Worm (Caenorhabditis elegans): ENCODE measurements around the gene F14H3.12.
A peak's percentile ranks its signal among the peaks of the same experiment; 100 is the strongest.

The F14H3.12 gene

DNA sequence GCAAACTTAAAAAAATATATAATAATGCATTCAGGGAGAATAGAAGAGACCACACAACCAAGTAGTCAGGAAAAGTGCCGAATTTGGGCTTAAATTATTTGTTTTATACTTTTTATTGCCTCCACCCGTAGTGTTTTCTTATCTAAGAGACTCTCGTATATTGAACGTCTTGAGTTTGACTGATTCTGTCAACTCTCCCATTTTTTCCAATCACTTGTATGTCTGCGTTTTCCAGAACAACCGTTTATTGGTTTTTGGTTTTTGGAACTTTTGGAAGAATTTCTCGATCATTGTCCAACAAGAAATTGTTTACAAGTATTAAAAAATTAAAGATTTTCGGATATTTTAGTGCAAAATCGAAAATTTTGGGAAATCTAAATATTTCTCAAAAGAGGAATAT is 31.4 kb downstream of the F14H3.12 start:
- no peak for TF ChIP-seq tbx-37 (GFP tag; conservative IDR thresholded peaks at IDR 0.05)
- TF ChIP-seq ceh-13 (GFP tag; optimal IDR thresholded peaks at IDR 0.05), result no peak
- TF ChIP-seq ama-1 (optimal IDR thresholded peaks at IDR 0.05), result no peak
- no peak for TF ChIP-seq F13C5.2 (tag; optimal IDR thresholded peaks at IDR 0.05)

DNA sequence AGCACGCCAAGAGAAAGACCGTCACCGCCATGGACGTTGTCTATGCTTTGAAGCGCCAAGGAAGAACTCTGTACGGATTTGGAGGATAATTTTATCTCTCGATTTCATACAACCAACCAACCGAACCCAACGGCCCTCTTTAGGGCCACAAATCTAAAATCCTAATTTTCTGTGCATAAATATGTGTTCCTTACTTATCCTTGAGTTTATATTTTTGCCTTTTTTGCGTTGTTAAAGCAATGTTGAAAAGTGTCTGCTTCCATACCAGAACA is 32.4 kb downstream of the F14H3.12 start:
- TF ChIP-seq hmbx-1 (tag; optimal IDR thresholded peaks at IDR 0.05) (no peak), F13C5.2 (tag; optimal IDR thresholded peaks at IDR 0.05) (no peak), ceh-36 (tag; optimal IDR thresholded peaks at IDR 0.05) (peak; percentile 3), aly-1 (tag; optimal IDR thresholded peaks at IDR 0.05) (peak; percentile 81), B0310.2 (tag; optimal IDR thresholded peaks at IDR 0.05) (peak; percentile 32), tbx-11 (GFP tag; IDR thresholded peaks at IDR 0.05) (0 out of 2 replicates have a peak, but pooled peaks have one; percentile 1), hnd-1 (tag; optimal IDR thresholded peaks at IDR 0.05) (no peak), ama-1 (optimal IDR thresholded peaks at IDR 0.05) (peak; percentile 83), flt-1 (GFP tag; IDR thresholded peaks at IDR 0.05) (no peak)

DNA sequence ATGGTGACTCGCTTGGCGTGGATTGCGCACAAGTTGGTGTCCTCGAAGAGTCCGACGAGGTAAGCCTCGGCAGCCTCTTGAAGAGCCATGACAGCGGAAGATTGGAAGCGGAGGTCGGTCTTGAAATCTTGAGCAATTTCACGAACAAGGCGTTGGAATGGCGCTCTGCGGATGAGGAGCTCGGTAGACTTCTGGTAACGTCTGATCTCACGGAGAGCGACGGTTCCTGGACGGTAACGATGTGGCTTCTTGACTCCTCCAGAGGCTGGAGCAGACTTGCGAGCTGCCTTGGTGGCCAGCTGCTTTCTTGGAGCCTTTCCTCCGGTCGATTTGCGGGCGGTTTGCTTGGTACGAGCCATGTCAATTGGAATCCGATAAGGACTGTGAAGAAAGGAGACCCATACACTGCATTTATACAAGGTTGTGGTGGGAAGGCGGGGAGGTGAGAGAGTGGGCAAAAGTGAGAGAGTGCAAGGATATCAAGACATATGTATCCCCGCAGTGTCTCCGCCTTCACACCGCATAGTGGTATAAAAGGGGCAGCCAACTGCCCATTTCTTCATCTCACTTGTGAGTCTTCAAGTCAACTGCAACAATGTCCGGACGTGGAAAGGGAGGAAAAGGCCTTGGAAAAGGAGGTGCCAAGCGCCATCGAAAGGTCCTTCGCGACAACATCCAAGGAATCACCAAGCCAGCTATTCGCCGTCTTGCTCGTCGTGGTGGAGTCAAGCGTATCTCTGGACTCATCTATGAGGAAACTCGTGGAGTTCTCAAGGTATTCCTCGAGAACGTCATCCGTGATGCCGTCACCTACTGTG is 33.0 kb downstream of the F14H3.12 start, which contains the start of the genes his-2 and his-1:
his-2 (minus strand) TSS at position 359 of the 818 bp plus-strand sequence.
his-1 (plus strand) TSS at position 596 of the 818 bp plus-strand sequence.
- TF ChIP-seq tbx-11 (GFP tag; IDR thresholded peaks at IDR 0.05) (peak; percentile 49; the same call in 1 of the 2 replicates), aly-1 (tag; optimal IDR thresholded peaks at IDR 0.05) (peak; percentile 61), sea-1 (GFP tag; conservative IDR thresholded peaks at IDR 0.05) (peak; percentile 47; the same call in 1 of the 2 replicates), flt-1 (GFP tag; IDR thresholded peaks at IDR 0.05) (peak; percentile 43), pes-1 (GFP tag; IDR thresholded peaks at IDR 0.05) (peak; percentile 73), ama-1 (optimal IDR thresholded peaks at IDR 0.05) (peak; percentile 95)

DNA sequence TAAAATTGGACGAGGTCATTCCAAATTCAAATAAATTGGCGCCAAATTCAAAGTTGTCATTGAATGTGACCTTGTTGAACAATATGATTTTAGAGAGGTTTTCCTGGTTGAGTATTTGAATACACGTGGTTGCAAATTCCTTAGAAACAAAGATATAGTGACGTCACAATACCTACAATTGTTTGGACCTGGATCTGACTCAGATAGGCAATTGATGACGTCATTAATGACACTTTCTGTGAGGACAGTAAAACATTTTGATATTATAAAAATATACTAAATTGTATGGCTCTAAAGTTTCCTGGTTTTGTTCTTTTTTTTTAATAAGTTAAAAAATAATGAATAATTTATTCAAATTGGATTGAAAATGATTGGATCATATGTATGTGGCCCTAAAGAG is 33.7 kb downstream of the F14H3.12 start:
- TF ChIP-seq ceh-13 (GFP tag; optimal IDR thresholded peaks at IDR 0.05) (no peak), ets-7 (tag; optimal IDR thresholded peaks at IDR 0.05) (no peak)

DNA sequence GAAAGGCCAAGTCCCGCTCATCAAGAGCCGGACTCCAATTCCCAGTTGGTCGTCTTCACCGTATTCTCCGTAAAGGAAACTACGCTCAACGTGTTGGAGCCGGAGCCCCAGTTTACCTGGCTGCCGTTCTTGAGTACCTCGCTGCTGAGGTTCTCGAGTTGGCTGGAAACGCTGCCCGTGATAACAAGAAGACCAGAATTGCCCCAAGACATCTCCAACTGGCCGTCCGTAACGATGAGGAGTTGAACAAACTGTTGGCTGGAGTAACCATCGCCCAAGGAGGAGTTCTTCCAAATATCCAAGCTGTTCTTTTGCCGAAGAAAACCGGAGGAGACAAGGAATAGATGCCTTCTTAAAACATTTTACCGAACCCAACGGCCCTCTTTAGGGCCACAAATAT is 34.3 kb downstream of the F14H3.12 start:
- peak; percentile 61 for TF ChIP-seq pes-1 (GFP tag; IDR thresholded peaks at IDR 0.05)
- peak; percentile 77 for TF ChIP-seq ama-1 (optimal IDR thresholded peaks at IDR 0.05)
- TF ChIP-seq aly-1 (tag; optimal IDR thresholded peaks at IDR 0.05), result peak; percentile 45
- TF ChIP-seq hmbx-1 (tag; optimal IDR thresholded peaks at IDR 0.05), result peak; percentile 8
- TF ChIP-seq scrt-1 (GFP tag; IDR thresholded peaks at IDR 0.05), result 0 out of 2 replicates have a peak, but pooled peaks have one; percentile 17
- TF ChIP-seq flt-1 (GFP tag; IDR thresholded peaks at IDR 0.05), result 0 out of 2 replicates have a peak, but pooled peaks have one; percentile 6

DNA sequence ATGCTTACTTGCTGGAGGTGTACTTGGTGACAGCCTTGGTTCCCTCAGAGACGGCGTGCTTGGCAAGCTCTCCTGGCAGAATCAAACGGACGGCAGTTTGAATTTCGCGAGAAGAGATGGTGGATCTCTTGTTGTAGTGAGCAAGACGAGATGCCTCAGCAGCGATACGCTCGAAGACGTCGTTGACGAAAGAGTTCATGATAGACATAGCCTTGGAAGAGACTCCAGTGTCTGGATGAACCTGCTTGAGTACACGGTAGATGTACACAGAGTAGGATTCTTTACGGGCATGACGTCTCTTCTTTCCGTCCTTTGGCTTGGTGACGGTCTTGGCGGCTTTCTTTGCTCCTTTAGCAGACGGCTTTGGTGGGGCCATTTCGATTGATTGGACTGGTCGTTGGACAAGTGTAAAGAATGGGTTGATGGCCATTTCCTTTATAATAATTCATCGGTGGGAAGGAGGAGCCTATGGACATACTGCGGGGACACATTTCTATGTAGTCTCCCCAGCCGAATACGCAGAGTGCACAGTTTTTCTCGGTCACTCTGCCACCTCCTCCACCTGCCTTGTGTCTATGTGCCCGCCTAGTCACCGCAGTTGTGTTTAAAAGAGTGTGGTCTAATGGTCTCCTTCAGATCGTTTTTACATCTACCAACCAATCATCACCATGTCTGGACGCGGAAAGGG is 34.8 kb downstream of the F14H3.12 start, which contains the start of the genes his-4 and his-3:
his-4 (minus strand) TSS at position 376 of the 688 bp plus-strand sequence.
his-3 (plus strand) TSS at position 669 of the 688 bp plus-strand sequence.
- TF ChIP-seq tbx-37 (GFP tag; conservative IDR thresholded peaks at IDR 0.05) (0 out of 2 replicates have a peak, but pooled peaks have one; percentile 9), flt-1 (GFP tag; IDR thresholded peaks at IDR 0.05) (peak; percentile 59; the same call in 1 of the 2 replicates), ama-1 (optimal IDR thresholded peaks at IDR 0.05) (peak; percentile 87), aly-1 (tag; optimal IDR thresholded peaks at IDR 0.05) (peak; percentile 58), tbx-11 (GFP tag; IDR thresholded peaks at IDR 0.05) (0 out of 2 replicates have a peak, but pooled peaks have one; percentile 4), sea-1 (GFP tag; conservative IDR thresholded peaks at IDR 0.05) (peak; percentile 69), pes-1 (GFP tag; IDR thresholded peaks at IDR 0.05) (peak; percentile 80)

DNA sequence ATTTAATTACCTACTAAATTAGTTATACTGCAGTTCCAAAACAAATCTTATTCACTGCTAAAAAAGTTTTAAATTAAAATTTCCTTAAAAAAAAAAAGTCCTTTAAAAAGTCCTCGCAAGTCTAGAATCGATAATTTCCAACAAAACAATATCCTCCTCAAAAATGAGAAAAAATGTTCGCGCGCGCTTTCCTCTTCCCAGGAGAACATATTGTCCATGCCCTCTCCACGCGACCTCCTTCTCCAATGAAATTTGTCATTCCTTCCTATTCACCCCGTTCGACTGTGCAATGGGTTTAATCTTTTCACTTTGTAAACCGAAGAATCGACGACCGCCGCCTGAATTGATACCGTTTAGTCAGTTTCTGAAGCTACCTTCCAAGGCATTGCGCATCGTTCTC is 39.0 kb downstream of the F14H3.12 start, which contains the start of gene T10C6.10:
T10C6.10 (plus strand) TSS at position 248 of the 400 bp plus-strand sequence.
- TF ChIP-seq tbx-37 (GFP tag; conservative IDR thresholded peaks at IDR 0.05) (no peak), B0310.2 (tag; optimal IDR thresholded peaks at IDR 0.05) (no peak), F13C5.2 (tag; optimal IDR thresholded peaks at IDR 0.05) (no peak), aly-1 (tag; optimal IDR thresholded peaks at IDR 0.05) (no peak), sea-1 (GFP tag; conservative IDR thresholded peaks at IDR 0.05) (no peak), flt-1 (GFP tag; IDR thresholded peaks at IDR 0.05) (no peak), hmg-4 (GFP tag; optimal IDR thresholded peaks at IDR 0.05) (no peak), pes-1 (GFP tag; IDR thresholded peaks at IDR 0.05) (no peak), ets-7 (tag; optimal IDR thresholded peaks at IDR 0.05) (no peak), ceh-36 (tag; optimal IDR thresholded peaks at IDR 0.05) (no peak), hmbx-1 (tag; optimal IDR thresholded peaks at IDR 0.05) (no peak), tra-4 (tag; optimal IDR thresholded peaks at IDR 0.05) (no peak), ama-1 (optimal IDR thresholded peaks at IDR 0.05) (no peak), hnd-1 (tag; optimal IDR thresholded peaks at IDR 0.05) (no peak), scrt-1 (GFP tag; IDR thresholded peaks at IDR 0.05) (no peak), ceh-13 (GFP tag; optimal IDR thresholded peaks at IDR 0.05) (no peak), tbx-11 (GFP tag; IDR thresholded peaks at IDR 0.05) (no peak)

DNA sequence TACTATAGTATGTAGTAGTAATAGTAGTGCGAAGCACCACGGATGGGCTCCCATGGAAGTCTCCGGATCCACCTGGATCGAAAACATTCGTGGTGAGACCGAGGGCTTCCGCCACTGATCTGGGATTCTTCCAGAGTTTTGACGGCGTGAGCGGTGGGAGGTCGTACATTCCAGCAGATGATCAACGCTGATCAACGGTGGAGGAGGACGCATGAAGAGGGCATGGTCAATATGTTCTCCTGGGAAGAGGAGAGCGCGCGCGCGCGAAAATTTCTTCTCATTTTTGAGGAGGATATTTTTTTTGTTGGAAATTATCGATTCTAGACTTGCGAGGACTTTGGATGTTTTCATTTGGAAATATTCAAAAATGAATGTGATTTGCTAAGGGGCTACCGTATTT is 41.6 kb downstream of the F14H3.12 start:
- no peak for TF ChIP-seq pes-1 (GFP tag; IDR thresholded peaks at IDR 0.05)
- no peak for TF ChIP-seq ceh-13 (GFP tag; optimal IDR thresholded peaks at IDR 0.05)
- TF ChIP-seq tra-4 (tag; optimal IDR thresholded peaks at IDR 0.05), result no peak
- TF ChIP-seq aly-1 (tag; optimal IDR thresholded peaks at IDR 0.05), result no peak
- TF ChIP-seq tbx-11 (GFP tag; IDR thresholded peaks at IDR 0.05), result no peak
- TF ChIP-seq flt-1 (GFP tag; IDR thresholded peaks at IDR 0.05), result no peak
